Worm (Caenorhabditis elegans) whole organism, early embryonic: ENCODE data around the gene ZK1307.9.

Source experiments
- B0310.2 ChIP-seq: sonication (generic microtip); optimal IDR thresholded peaks from 2 replicates; lab custom pipeline; 2016; ENCODE audit warnings: mild to moderate bottlenecking, missing genetic modification characterization, missing compliant biosample characterization
- F13C5.2 ChIP-seq: sonication (generic microtip); optimal IDR thresholded peaks from 2 replicates; lab custom pipeline; 2017; ENCODE audit warnings: mild to moderate bottlenecking, missing genetic modification characterization, inconsistent platforms, missing compliant biosample characterization
- ama-1 ChIP-seq: fragments of 150-350 bp; optimal IDR thresholded peaks from 2 replicates; lab custom pipeline; 2014
- ceh-36 ChIP-seq: sonication (generic microtip); optimal IDR thresholded peaks from 2 replicates; lab custom pipeline; 2016; ENCODE audit warnings: missing genetic modification characterization, inconsistent platforms, missing compliant biosample characterization
- flt-1 ChIP-seq: fragments of 200-800 bp; sonication (Bioruptor generic); IDR thresholded peaks from 2 replicates; pipeline ENCODE4 v1.3.6; 2022; ENCODE audit warnings: missing genetic modification characterization, missing compliant biosample characterization
- hmbx-1 ChIP-seq: sonication (generic microtip); optimal IDR thresholded peaks from 2 replicates; lab custom pipeline; 2016; ENCODE audit warnings: mild to moderate bottlenecking, missing genetic modification characterization, missing compliant biosample characterization
- hnd-1 ChIP-seq: sonication (generic microtip); optimal IDR thresholded peaks from 2 replicates; lab custom pipeline; 2016; ENCODE audit warnings: missing genetic modification characterization, missing compliant biosample characterization
- pes-1 ChIP-seq: fragments of 200-800 bp; sonication (Bioruptor generic); IDR thresholded peaks from 2 replicates; pipeline ENCODE4 v1.3.6; 2022; ENCODE audit warnings: missing genetic modification reagents, missing genetic modification characterization, missing compliant biosample characterization
- scrt-1 ChIP-seq: fragments of 200-800 bp; sonication (Bioruptor generic); IDR thresholded peaks from 2 replicates; pipeline ENCODE4 v1.3.6; 2022; ENCODE audit warnings: missing genetic modification characterization, missing compliant biosample characterization
- tbx-11 ChIP-seq: fragments of 200-800 bp; sonication (Bioruptor generic); IDR thresholded peaks from 2 replicates; pipeline ENCODE4 v1.3.6; 2022; ENCODE audit warnings: missing genetic modification characterization, missing compliant biosample characterization
- tbx-37 ChIP-seq: fragments of 200-800 bp; sonication (Bioruptor generic); conservative IDR thresholded peaks from 2 replicates; pipeline ENCODE4 v1.3.6; 2022; ENCODE audit warnings: missing genetic modification reagents, missing genetic modification characterization, missing compliant biosample characterization

ce11 chrII:9624110-9624695 is 25.1 kb upstream of the ZK1307.9 start, which contains the start of the genes dnj-20 and ZK1307.8:
- no peak for TF ChIP-seq B0310.2
- TF ChIP-seq hnd-1 = no peak
- no peak for TF ChIP-seq pes-1 (GFP tag; lab: Robert Waterston, UW)
- no peak for TF ChIP-seq F13C5.2 (tag; lab: Kevin White, UChicago)
- TF ChIP-seq flt-1 (GFP tag; lab: Robert Waterston, UW) = no peak
- TF ChIP-seq tbx-37 (GFP tag; lab: Robert Waterston, UW) = no peak
- TF ChIP-seq ama-1 (lab: Kevin White, UChicago) = no peak
- TF ChIP-seq tbx-11 (GFP tag; lab: Robert Waterston, UW) = no peak
- TF ChIP-seq scrt-1 (GFP tag; lab: Robert Waterston, UW) = no peak
- TF ChIP-seq ceh-36 = no peak
- TF ChIP-seq hmbx-1 (tag; lab: Kevin White, UChicago) = no peak
